Fruit fly (Drosophila melanogaster): ENCODE measurements around the gene CG11594.

The CG11594 gene

DNA sequence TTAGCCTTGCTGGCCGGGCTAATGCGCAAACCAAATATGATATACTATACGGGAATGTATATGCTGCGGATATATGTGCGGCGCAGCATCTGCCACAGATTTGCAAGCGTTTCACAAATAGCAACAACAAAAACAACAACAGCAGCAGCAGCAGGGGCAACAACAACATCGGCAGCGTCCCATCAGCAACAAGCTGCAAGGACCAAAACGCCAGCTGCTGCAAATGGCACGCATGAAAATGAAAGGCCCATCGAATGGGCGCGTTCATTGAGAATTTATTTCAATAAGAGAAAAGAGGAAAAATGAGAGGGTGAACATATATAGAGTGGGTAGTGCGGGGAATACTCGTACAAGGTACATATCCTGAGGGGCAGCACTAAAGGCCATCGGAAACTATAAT is 49.4 kb downstream of the CG11594 start:
- no peak for TF ChIP-seq CG32121 (GFP tag; IDR thresholded peaks at IDR 0.05)
- no peak for TF ChIP-seq CG14655 (GFP tag; optimal IDR thresholded peaks at IDR 0.05)
- no peak for TF ChIP-seq CG17806 (tag; optimal IDR thresholded peaks at IDR 0.05)

All from whole organism, pupa.